Fruit fly (Drosophila melanogaster) whole organism, adult: ENCODE data around the gene smog.

ENCODE experiments used
- CG11617 ChIP-seq: fragments of 200-800 bp; sonication (Bioruptor generic); optimal IDR thresholded peaks from 2 replicates; lab custom pipeline; 2017; ENCODE audit warnings: mild to moderate bottlenecking, missing biosample characterization, missing genetic modification reagents, missing genetic modification characterization
- CG12768 ChIP-seq: fragments of 200-800 bp; sonication (Bioruptor generic); optimal IDR thresholded peaks from 2 replicates; lab custom pipeline; 2017; ENCODE audit warnings: missing biosample characterization, missing genetic modification characterization, mild to moderate bottlenecking, moderate library complexity, missing genetic modification reagents
- CG14711 ChIP-seq: fragments of 200-800 bp; sonication (Bioruptor generic); optimal IDR thresholded peaks from 2 replicates; lab custom pipeline; 2018; ENCODE audit warnings: missing biosample characterization, mild to moderate bottlenecking, missing genetic modification characterization, moderate library complexity
- CG1620 ChIP-seq: fragments of 200-800 bp; sonication (Bioruptor generic); optimal IDR thresholded peaks from 2 replicates; lab custom pipeline; 2016; ENCODE audit warnings: missing biosample characterization, missing genetic modification characterization
- CG33017 ChIP-seq: fragments of 200-800 bp; sonication (Bioruptor generic); optimal IDR thresholded peaks from 2 replicates; lab custom pipeline; 2018; ENCODE audit warnings: missing biosample characterization, mild to moderate bottlenecking, missing genetic modification characterization, moderate library complexity
- CG5204 ChIP-seq: fragments of 200-800 bp; sonication (Bioruptor generic); optimal IDR thresholded peaks from 2 replicates; lab custom pipeline; 2016; ENCODE audit warnings: missing biosample characterization, missing genetic modification characterization
- CG7045 ChIP-seq: fragments of 200-800 bp; sonication (Bioruptor generic); optimal IDR thresholded peaks from 2 replicates; lab custom pipeline; 2017; ENCODE audit warnings: missing biosample characterization, mild to moderate bottlenecking, missing genetic modification characterization
- CG7101 ChIP-seq: fragments of 200-800 bp; sonication (Bioruptor generic); optimal IDR thresholded peaks from 2 replicates; lab custom pipeline; 2018; ENCODE audit warnings: missing biosample characterization, mild to moderate bottlenecking, missing genetic modification characterization, moderate library complexity
- Clk ChIP-seq: fragments of 200-800 bp; sonication (Bioruptor generic); optimal IDR thresholded peaks from 2 replicates; lab custom pipeline; 2017; ENCODE audit warnings: missing biosample characterization, missing genetic modification characterization
- Crg-1 ChIP-seq: fragments of 200-800 bp; sonication (Bioruptor generic); optimal IDR thresholded peaks from 2 replicates; lab custom pipeline; 2016; ENCODE audit warnings: missing biosample characterization, missing genetic modification characterization
- Hr96 ChIP-seq: fragments of 200-800 bp; sonication (Bioruptor generic); optimal IDR thresholded peaks from 2 replicates; lab custom pipeline; 2016; ENCODE audit warnings: missing biosample characterization, missing genetic modification characterization
- Mnt ChIP-seq: fragments of 200-800 bp; sonication (Bioruptor generic); optimal IDR thresholded peaks from 2 replicates; lab custom pipeline; 2016; ENCODE audit warnings: missing biosample characterization, mild to moderate bottlenecking, missing genetic modification characterization
- bab1 ChIP-seq: fragments of 200-800 bp; sonication (Bioruptor generic); optimal IDR thresholded peaks from 3 replicates; lab custom pipeline; 2019; ENCODE audit warnings: missing biosample characterization, mild to moderate bottlenecking, missing genetic modification characterization, moderate library complexity
- cic ChIP-seq: fragments of 200-800 bp; sonication (Bioruptor generic); optimal IDR thresholded peaks from 2 replicates; lab custom pipeline; 2017; ENCODE audit warnings: missing biosample characterization, mild to moderate bottlenecking, missing genetic modification characterization, moderate library complexity
- cnc ChIP-seq, 2 experiments: fragments of >200 bp; optimal IDR thresholded peaks; 2 replicates each; lab custom pipeline; 2017
- kay ChIP-seq: fragments of 200-800 bp; sonication (Bioruptor generic); peaks from one replicate; lab custom pipeline; 2016; ENCODE audit warnings: missing biosample characterization, missing genetic modification characterization, borderline replicate concordance
- ovo ChIP-seq: fragments of 200-800 bp; sonication (Bioruptor generic); optimal IDR thresholded peaks from 2 replicates; lab custom pipeline; 2016; ENCODE audit warnings: missing biosample characterization, missing genetic modification characterization
- pad ChIP-seq: fragments of 200-800 bp; sonication (Bioruptor generic); optimal IDR thresholded peaks from 3 replicates; lab custom pipeline; 2017; ENCODE audit warnings: missing biosample characterization, missing genetic modification characterization, mild to moderate bottlenecking, moderate library complexity, missing genetic modification reagents
- tj ChIP-seq: fragments of 200-800 bp; sonication (Bioruptor generic); optimal IDR thresholded peaks from 3 replicates; lab custom pipeline; 2017; ENCODE audit warnings: missing biosample characterization, mild to moderate bottlenecking, missing genetic modification characterization, moderate library complexity
- toe ChIP-seq: fragments of 200-800 bp; sonication (Bioruptor generic); optimal IDR thresholded peaks from 2 replicates; lab custom pipeline; 2016; ENCODE audit warnings: missing biosample characterization, missing genetic modification characterization

smog gene

DNA sequence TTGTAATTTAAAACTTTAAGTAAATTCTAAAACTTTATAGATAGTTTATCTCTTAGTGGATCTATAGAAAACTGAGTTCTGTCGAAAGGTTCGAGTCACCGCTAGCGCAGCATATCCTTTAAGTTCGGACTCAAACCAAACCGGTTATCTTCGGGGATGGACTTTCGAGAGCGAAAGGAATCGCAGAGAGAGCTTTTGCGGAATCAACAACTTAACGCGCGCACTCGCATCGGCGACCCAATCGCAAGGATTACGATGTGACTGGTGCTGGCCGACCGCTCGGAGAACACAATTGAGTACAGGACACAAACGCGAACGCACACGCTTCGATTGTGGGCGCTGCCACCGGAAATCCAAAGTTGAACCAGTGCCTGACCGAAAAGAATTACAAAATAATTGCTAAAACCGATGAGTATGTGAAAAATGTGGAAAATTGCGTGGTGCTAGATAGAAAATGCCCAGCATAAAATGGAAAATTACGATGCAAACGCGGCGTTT is at the start of gene smog:
TSS of gene smog (plus strand) at position 260 of the 498 bp plus-strand sequence.
- TF ChIP-seq CG5204 (GFP tag; lab: Kevin White, UChicago): no peak
- TF ChIP-seq toe (GFP tag; lab: Kevin White, UChicago): no peak
- no peak for TF ChIP-seq CG7101

DNA sequence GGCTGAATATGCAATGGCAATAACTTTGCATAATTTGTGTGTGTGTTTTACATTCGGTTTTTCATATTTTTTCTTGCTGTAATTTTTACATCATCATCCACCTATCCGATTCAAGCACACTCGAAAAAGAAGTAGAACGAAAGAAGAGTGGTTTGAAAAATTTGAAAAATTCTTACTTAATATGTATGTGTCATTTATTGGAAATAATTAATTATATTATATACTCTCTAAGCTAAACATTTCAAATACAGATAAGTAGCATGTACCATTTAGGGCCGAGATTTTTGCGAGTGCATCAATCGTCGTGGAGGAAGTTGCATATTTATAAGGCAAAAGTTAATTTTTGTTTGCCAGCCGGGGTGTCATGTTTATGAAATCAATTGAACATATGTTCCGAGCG is 46.6 kb upstream of the smog start:
- no peak for TF ChIP-seq pad (GFP tag; lab: Kevin White, UChicago)
- TF ChIP-seq CG7045 (GFP tag; lab: Kevin White, UChicago): no peak
- no peak for TF ChIP-seq CG33017 (tag; lab: Kevin White, UChicago)

DNA sequence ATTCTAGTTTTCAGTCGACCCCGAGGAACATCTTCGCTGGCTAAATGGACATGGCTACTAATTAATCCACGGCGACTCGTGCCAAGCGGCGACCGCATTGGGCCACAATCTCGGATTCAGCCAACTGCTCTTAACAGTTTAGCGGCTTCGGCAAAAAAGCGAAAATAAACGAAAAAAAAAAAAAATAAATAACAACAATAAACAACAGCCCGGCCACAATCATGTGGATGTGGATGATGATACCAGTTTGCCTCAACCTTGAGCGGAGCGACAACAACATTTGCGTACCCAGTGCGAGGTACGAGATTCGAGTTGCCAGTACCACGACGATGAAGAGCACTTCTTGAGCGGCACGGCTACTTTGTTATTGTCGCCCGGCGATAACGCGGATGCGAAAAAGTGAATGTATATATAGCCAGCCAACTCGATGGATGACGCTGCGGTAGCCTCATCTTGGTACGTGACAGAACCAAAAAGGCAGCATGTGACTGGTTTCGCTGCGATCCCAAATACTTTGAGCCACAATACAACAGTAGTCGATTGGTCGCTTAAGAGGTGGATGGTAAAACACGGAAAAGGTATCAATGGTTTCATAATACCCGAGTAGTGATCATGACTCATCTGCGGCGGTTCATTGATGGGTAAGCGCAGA is 44.6 kb upstream of the smog start:
- TF ChIP-seq kay (GFP tag; lab: Kevin White, UChicago): peak; percentile 58
- TF ChIP-seq cic: no peak

DNA sequence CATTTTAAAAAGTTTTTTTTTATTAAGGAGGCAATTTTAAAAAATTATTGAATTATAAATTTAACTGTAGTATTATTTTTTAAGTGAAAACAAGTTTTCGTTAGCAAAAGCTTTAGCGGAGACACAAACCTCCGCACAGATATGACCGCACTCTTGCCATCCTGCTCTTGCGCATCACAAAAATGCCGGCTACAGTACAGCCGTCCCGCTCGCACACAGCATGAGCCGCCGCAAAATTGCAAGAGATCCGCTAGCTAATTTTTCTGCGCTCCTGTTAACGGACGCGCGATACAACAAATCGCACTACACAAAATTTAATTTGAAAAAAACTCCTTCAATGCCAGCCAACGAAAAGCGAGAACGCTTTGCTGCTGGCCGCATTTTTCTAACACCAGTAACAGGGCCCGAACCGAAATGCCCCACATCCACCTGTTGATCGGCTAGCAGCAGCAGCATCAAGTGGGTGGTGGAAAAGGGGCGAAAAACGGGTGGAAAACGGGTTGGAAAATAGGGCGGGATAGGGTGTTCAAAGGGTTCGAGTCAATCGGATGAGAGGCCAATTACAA is 42.5 kb upstream of the smog start:
- TF ChIP-seq CG11617 (GFP tag; lab: Kevin White, UChicago) (no peak), kay (GFP tag; lab: Kevin White, UChicago) (peak; percentile 76), ovo (GFP tag; lab: Kevin White, UChicago) (peak; percentile 26), Crg-1 (peak; percentile 42), CG14711 (tag; lab: Kevin White, UChicago) (no peak), Clk (no peak), CG33017 (tag; lab: Kevin White, UChicago) (peak; percentile 45), bab1 (peak; percentile 81), CG12768 (peak; percentile 47), cic (peak; percentile 80), CG7101 (peak; percentile 54), Mnt (GFP tag; lab: Kevin White, UChicago) (peak; percentile 94), Hr96 (GFP tag; lab: Kevin White, UChicago) (no peak), toe (GFP tag; lab: Kevin White, UChicago) (no peak), CG7045 (GFP tag; lab: Kevin White, UChicago) (no peak), tj (GFP tag; lab: Kevin White, UChicago) (no peak), pad (GFP tag; lab: Kevin White, UChicago) (peak; percentile 33), CG5204 (GFP tag; lab: Kevin White, UChicago) (peak; percentile 11), cnc (optimal IDR thresholded peaks at IDR 0.05; lab: Kevin White, UChicago) (no peak), CG1620 (GFP tag; lab: Kevin White, UChicago) (peak; percentile 1)

DNA sequence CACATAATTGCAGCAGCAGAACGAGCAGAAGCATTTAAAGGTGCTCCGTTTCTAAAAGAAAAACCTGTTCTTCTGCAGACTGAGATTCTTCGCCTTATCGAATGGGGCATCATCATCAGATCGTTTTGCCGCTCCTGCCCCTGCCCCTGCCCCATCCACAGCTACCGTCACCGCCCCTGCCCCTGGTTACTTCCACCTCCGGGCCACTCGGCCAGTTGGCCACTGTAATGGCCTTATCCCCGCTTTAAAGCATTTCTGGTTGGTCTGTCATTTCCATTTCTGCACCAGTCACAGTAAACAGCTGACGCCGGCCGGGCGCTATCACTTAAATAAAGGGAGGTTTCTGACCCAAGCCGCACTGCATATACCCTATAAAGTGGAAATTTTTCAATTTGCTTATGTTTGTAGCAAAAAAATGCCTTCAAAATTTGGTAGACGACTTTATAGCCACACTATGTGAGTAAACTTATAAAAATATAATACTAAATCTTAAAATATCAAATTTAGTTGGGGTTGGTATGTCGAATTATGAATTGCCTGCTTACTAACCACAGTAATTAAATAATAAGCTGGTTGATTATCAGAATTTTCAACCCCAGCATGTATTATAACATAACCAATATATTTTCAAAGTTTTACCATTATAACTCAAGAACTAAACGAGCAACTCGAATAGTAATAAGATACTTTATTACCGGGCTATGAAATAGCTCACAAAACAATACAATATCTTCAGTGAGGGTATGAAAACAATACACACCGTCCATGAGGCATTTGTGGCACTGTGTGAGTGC is 41.8 kb upstream of the smog start:
- TF ChIP-seq CG7045 (GFP tag; lab: Kevin White, UChicago): peak; percentile 63
- TF ChIP-seq Mnt (GFP tag; lab: Kevin White, UChicago): no peak
- peak; percentile 26 for TF ChIP-seq Hr96 (GFP tag; lab: Kevin White, UChicago)
- TF ChIP-seq CG1620 (GFP tag; lab: Kevin White, UChicago): peak; percentile 11
- no peak for TF ChIP-seq bab1
- peak; percentile 5 for TF ChIP-seq Crg-1
- TF ChIP-seq CG5204 (GFP tag; lab: Kevin White, UChicago): peak; percentile 70
- peak; percentile 37 for TF ChIP-seq toe (GFP tag; lab: Kevin White, UChicago)
- TF ChIP-seq CG12768: no peak
- TF ChIP-seq CG11617 (GFP tag; lab: Kevin White, UChicago): peak; percentile 77
- peak; percentile 18 for TF ChIP-seq CG14711 (tag; lab: Kevin White, UChicago)
- peak; percentile 68 for TF ChIP-seq kay (GFP tag; lab: Kevin White, UChicago)
- TF ChIP-seq tj (GFP tag; lab: Kevin White, UChicago): peak; percentile 39
- no peak for TF ChIP-seq Clk
- peak; percentile 27 for TF ChIP-seq pad (GFP tag; lab: Kevin White, UChicago)
- TF ChIP-seq CG7101: peak; percentile 11
- TF ChIP-seq CG33017 (tag; lab: Kevin White, UChicago): peak; percentile 11
- TF ChIP-seq ovo (GFP tag; lab: Kevin White, UChicago): no peak
- TF ChIP-seq cnc (optimal IDR thresholded peaks at IDR 0.05; lab: Kevin White, UChicago): no peak
- no peak for TF ChIP-seq cic

DNA sequence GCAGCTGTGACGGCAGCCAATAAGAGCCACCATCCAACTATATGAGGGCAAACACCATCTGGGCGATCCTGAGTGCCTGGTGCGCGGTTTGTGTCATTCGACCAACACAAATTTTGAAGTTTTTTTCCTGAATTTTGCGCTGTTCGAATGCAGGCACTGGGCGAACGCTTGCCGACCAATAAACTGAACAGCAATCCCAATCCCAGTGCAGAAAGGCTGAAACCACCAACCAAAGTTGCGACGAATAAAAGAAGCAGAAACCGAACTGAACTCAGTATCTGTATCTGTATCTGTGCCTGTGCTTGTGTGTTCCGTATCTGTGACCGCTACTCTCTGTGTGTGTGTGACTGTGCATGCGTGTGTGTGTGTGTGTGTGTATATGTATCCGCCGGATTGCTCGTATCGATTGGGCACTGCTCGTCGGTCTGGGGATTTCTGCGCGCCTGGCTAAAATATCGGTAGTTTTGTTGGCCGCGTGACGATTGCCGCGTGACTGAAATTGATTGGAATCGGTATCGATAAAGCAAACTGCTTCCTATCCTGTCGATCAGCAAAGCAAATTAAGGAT is 41.1 kb upstream of the smog start:
- TF ChIP-seq CG7045 (GFP tag; lab: Kevin White, UChicago) (no peak), cnc (optimal IDR thresholded peaks at IDR 0.05; lab: Kevin White, UChicago) (no peak), tj (GFP tag; lab: Kevin White, UChicago) (no peak), ovo (GFP tag; lab: Kevin White, UChicago) (peak; percentile 30), CG14711 (tag; lab: Kevin White, UChicago) (no peak), CG7101 (no peak), toe (GFP tag; lab: Kevin White, UChicago) (no peak), CG11617 (GFP tag; lab: Kevin White, UChicago) (peak; percentile 0), kay (GFP tag; lab: Kevin White, UChicago) (no peak), CG1620 (GFP tag; lab: Kevin White, UChicago) (no peak), bab1 (no peak), Crg-1 (no peak), pad (GFP tag; lab: Kevin White, UChicago) (no peak), CG33017 (tag; lab: Kevin White, UChicago) (no peak), Clk (peak; percentile 8), Mnt (GFP tag; lab: Kevin White, UChicago) (peak; percentile 85), CG5204 (GFP tag; lab: Kevin White, UChicago) (no peak), cic (peak; percentile 84), Hr96 (GFP tag; lab: Kevin White, UChicago) (no peak), CG12768 (peak; percentile 86)
